Worm (Caenorhabditis elegans) whole organism, L4/young adult: ENCODE measurements around the gene neg-1.

Experiments
- W03F9.2 ChIP-seq: fragments of 150-350 bp; optimal IDR thresholded peaks from 2 replicates; lab custom pipeline; 2014; ENCODE audit warnings: missing biosample characterization, missing genetic modification characterization
- dao-5 ChIP-seq: sonication (generic microtip); optimal IDR thresholded peaks from 2 replicates; lab custom pipeline; 2016; ENCODE audit warnings: missing genotype, missing genetic modification characterization, moderate library complexity, missing compliant biosample characterization
- him-1 ChIP-seq: sonication (generic microtip); optimal IDR thresholded peaks from 2 replicates; lab custom pipeline; 2016; ENCODE audit warnings: missing genotype, missing genetic modification reagents, missing genetic modification characterization, missing compliant biosample characterization

DNA sequence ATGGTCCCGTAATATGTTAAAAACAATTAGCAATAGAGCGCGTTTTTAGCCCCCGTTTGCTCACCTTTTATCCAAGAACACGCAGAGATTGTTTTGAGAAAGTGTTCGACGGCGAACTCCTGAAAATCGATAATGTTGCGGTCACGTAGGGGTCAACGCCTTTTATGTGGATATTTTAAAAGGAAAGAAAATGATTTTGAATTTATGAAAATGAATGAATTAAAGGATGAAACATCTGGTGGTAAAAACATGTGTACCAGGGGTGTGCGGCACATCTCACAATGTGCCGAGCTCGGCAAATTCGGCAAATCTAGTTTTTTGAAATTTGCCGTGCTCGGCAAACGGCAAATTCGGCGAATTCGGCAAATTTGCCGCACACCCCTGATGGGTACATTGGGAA lies 25.4 kb upstream of the neg-1 start, which contains the start of gene F13A2.4:
- TF ChIP-seq him-1 (no peak), W03F9.2 (tag; lab: Kevin White, UChicago) (no peak), dao-5 (tag; lab: Kevin White, UChicago) (no peak)
